Fruit fly (Drosophila melanogaster): ENCODE results near the gene lmgB.

The lmgB gene

dm6 chr2L:8530189-8530588, 1.8 kb upstream of the lmgB start:
- TF ChIP-seq Sin3A (optimal IDR thresholded peaks at IDR 0.05) (no peak), ttk (optimal IDR thresholded peaks at IDR 0.05) (no peak), psq (optimal IDR thresholded peaks at IDR 0.05) (no peak), h (optimal IDR thresholded peaks at IDR 0.05) (no peak), insv (optimal IDR thresholded peaks at IDR 0.05) (no peak), Myc (optimal IDR thresholded peaks at IDR 0.05) (no peak)

dm6 chr2L:8528951-8529430, 573 bp upstream of the lmgB start, which contains the start of gene CG17834:
Gene CG17834, plus strand, starts transcription at chr2L:8529141.
- no peak for TF ChIP-seq h (optimal IDR thresholded peaks at IDR 0.05)
- TF ChIP-seq Myc (optimal IDR thresholded peaks at IDR 0.05): no peak
- TF ChIP-seq psq (optimal IDR thresholded peaks at IDR 0.05): no peak
- TF ChIP-seq ttk (optimal IDR thresholded peaks at IDR 0.05): no peak
- no peak for TF ChIP-seq Sin3A (optimal IDR thresholded peaks at IDR 0.05)
- no peak for TF ChIP-seq insv (optimal IDR thresholded peaks at IDR 0.05)

- TF ChIP-seq ttk (optimal IDR thresholded peaks at IDR 0.05) (no peak), Sin3A (optimal IDR thresholded peaks at IDR 0.05) (no peak), psq (optimal IDR thresholded peaks at IDR 0.05) (no peak), h (optimal IDR thresholded peaks at IDR 0.05) (no peak), Myc (optimal IDR thresholded peaks at IDR 0.05) (no peak), insv (optimal IDR thresholded peaks at IDR 0.05) (no peak)
Observed at dm6 chr2L:8525000-8525399, 3.4 kb downstream of the lmgB start.

dm6 chr2L:8522781-8523180, 5.6 kb downstream of the lmgB start:
- no peak for TF ChIP-seq h (optimal IDR thresholded peaks at IDR 0.05)
- no peak for TF ChIP-seq insv (optimal IDR thresholded peaks at IDR 0.05)

dm6 chr2L:8521724-8522309, 6.6 kb downstream of the lmgB start, which contains the start of gene Acer:
Gene Acer, plus strand, starts transcription at chr2L:8521933.
- TF ChIP-seq psq (optimal IDR thresholded peaks at IDR 0.05) (no peak), Sin3A (optimal IDR thresholded peaks at IDR 0.05) (no peak), h (optimal IDR thresholded peaks at IDR 0.05) (no peak)

dm6 chr2L:8519390-8519789, 9.0 kb downstream of the lmgB start, which contains the start of gene Sgp:
Gene Sgp, plus strand, starts transcription at chr2L:8519690.
- no peak for TF ChIP-seq ttk (optimal IDR thresholded peaks at IDR 0.05)
- TF ChIP-seq psq (optimal IDR thresholded peaks at IDR 0.05): no peak
- TF ChIP-seq Myc (optimal IDR thresholded peaks at IDR 0.05): no peak
- no peak for TF ChIP-seq Sin3A (optimal IDR thresholded peaks at IDR 0.05)
- TF ChIP-seq h (optimal IDR thresholded peaks at IDR 0.05): no peak
- no peak for TF ChIP-seq insv (optimal IDR thresholded peaks at IDR 0.05)

- TF ChIP-seq Myc (optimal IDR thresholded peaks at IDR 0.05): no peak
- TF ChIP-seq ttk (optimal IDR thresholded peaks at IDR 0.05): no peak
- no peak for TF ChIP-seq h (optimal IDR thresholded peaks at IDR 0.05)
- no peak for TF ChIP-seq insv (optimal IDR thresholded peaks at IDR 0.05)
Observed at dm6 chr2L:8517256-8517694, 11.1 kb downstream of the lmgB start, which contains the start of the genes mRpL51 and Uba4. Gene mRpL51, minus strand, starts transcription at chr2L:8517380. Gene Uba4, plus strand, starts transcription at chr2L:8517411.

dm6 chr2L:8514748-8515147, 13.7 kb downstream of the lmgB start, which contains the start of the genes CG13097 and PIG-U:
Gene CG13097, minus strand, starts transcription at chr2L:8514868.
Gene PIG-U, plus strand, starts transcription at chr2L:8515096.
- no peak for TF ChIP-seq Sin3A (optimal IDR thresholded peaks at IDR 0.05)
- no peak for TF ChIP-seq psq (optimal IDR thresholded peaks at IDR 0.05)
- TF ChIP-seq insv (optimal IDR thresholded peaks at IDR 0.05): no peak
- no peak for TF ChIP-seq ttk (optimal IDR thresholded peaks at IDR 0.05)

dm6 chr2L:8511723-8512122, 16.7 kb downstream of the lmgB start, which contains the start of gene CG13096:
Gene CG13096, minus strand, starts transcription at chr2L:8511866.
- TF ChIP-seq psq (optimal IDR thresholded peaks at IDR 0.05) (no peak), h (optimal IDR thresholded peaks at IDR 0.05) (no peak), Myc (optimal IDR thresholded peaks at IDR 0.05) (no peak), Sin3A (optimal IDR thresholded peaks at IDR 0.05) (no peak), insv (optimal IDR thresholded peaks at IDR 0.05) (no peak), ttk (optimal IDR thresholded peaks at IDR 0.05) (no peak)

dm6 chr2L:8506729-8507128, 21.7 kb downstream of the lmgB start, which contains the start of gene Dh31:
Gene Dh31, minus strand, starts transcription at chr2L:8506845.
- no peak for TF ChIP-seq Myc (optimal IDR thresholded peaks at IDR 0.05)
- no peak for TF ChIP-seq Sin3A (optimal IDR thresholded peaks at IDR 0.05)
- TF ChIP-seq ttk (optimal IDR thresholded peaks at IDR 0.05): no peak
- no peak for TF ChIP-seq psq (optimal IDR thresholded peaks at IDR 0.05)
- no peak for TF ChIP-seq insv (optimal IDR thresholded peaks at IDR 0.05)
- TF ChIP-seq h (optimal IDR thresholded peaks at IDR 0.05): no peak

dm6 chr2L:8496269-8496668, 32.1 kb downstream of the lmgB start, which contains the start of gene Bace:
Gene Bace, minus strand, starts transcription at chr2L:8496307.
- no peak for TF ChIP-seq psq (optimal IDR thresholded peaks at IDR 0.05)
- no peak for TF ChIP-seq Myc (optimal IDR thresholded peaks at IDR 0.05)
- no peak for TF ChIP-seq ttk (optimal IDR thresholded peaks at IDR 0.05)
- no peak for TF ChIP-seq Sin3A (optimal IDR thresholded peaks at IDR 0.05)
- TF ChIP-seq insv (optimal IDR thresholded peaks at IDR 0.05): no peak
- TF ChIP-seq h (optimal IDR thresholded peaks at IDR 0.05): no peak

dm6 chr2L:8490439-8490838, 38.0 kb downstream of the lmgB start, which contains the start of gene CG43400:
Gene CG43400, plus strand, starts transcription at chr2L:8490739.
- no peak for TF ChIP-seq ttk (optimal IDR thresholded peaks at IDR 0.05)
- no peak for TF ChIP-seq Sin3A (optimal IDR thresholded peaks at IDR 0.05)
- no peak for TF ChIP-seq h (optimal IDR thresholded peaks at IDR 0.05)
- TF ChIP-seq psq (optimal IDR thresholded peaks at IDR 0.05): no peak
- TF ChIP-seq Myc (optimal IDR thresholded peaks at IDR 0.05): no peak
- no peak for TF ChIP-seq insv (optimal IDR thresholded peaks at IDR 0.05)

- TF ChIP-seq insv (optimal IDR thresholded peaks at IDR 0.05) (no peak), Myc (optimal IDR thresholded peaks at IDR 0.05) (no peak), Sin3A (optimal IDR thresholded peaks at IDR 0.05) (no peak), ttk (optimal IDR thresholded peaks at IDR 0.05) (no peak), psq (optimal IDR thresholded peaks at IDR 0.05) (no peak), h (optimal IDR thresholded peaks at IDR 0.05) (no peak)
Observed at dm6 chr2L:8488735-8489134, 39.7 kb downstream of the lmgB start, which contains the start of gene CG13088. Gene CG13088, plus strand, starts transcription at chr2L:8488981.

Measured in Kc167 (cell line).